Worm (Caenorhabditis elegans) whole organism, mixed stage, embryonic: Measurements from ENCODE around the gene rab-33.

Source experiments
- ham-2 ChIP-seq: fragments of 200-800 bp; sonication (Bioruptor generic); optimal IDR thresholded peaks from 2 replicates; lab custom pipeline; 2018; ENCODE audit warnings: mild to moderate bottlenecking, missing genetic modification characterization, missing compliant biosample characterization
- nhr-237 ChIP-seq: fragments of 150-350 bp; optimal IDR thresholded peaks from 2 replicates; lab custom pipeline; 2014; ENCODE audit warnings: missing biosample characterization, missing genetic modification characterization
- nhr-28 ChIP-seq: fragments of 150-350 bp; optimal IDR thresholded peaks from 2 replicates; lab custom pipeline; 2014; ENCODE audit warnings: missing biosample characterization, missing genetic modification characterization
- nhr-76 ChIP-seq: sonication (generic microtip); optimal IDR thresholded peaks from 2 replicates; lab custom pipeline; 2017; ENCODE audit warnings: missing biosample characterization, missing genetic modification characterization
- snpc-4 ChIP-seq: fragments of 150-350 bp; optimal IDR thresholded peaks from 2 replicates; lab custom pipeline; 2014; ENCODE audit warnings: missing biosample characterization, missing genetic modification characterization
- sptf-1 ChIP-seq: sonication (generic microtip); optimal IDR thresholded peaks from 2 replicates; lab custom pipeline; 2017; ENCODE audit warnings: mild to moderate bottlenecking, missing genetic modification characterization, moderate library complexity, missing compliant biosample characterization

ce11 chrIII:10481497-10481896 lies 22.2 kb downstream of the rab-33 start:
- TF ChIP-seq nhr-237 (tag; lab: Kevin White, UChicago) (no peak), snpc-4 (tag; lab: Kevin White, UChicago) (no peak), nhr-76 (no peak), nhr-28 (no peak), ham-2 (no peak), sptf-1 (tag; lab: Kevin White, UChicago) (no peak)
